Worm (Caenorhabditis elegans): ENCODE results near the gene cyk-1.

The cyk-1 gene

ce11 chrIII:7073801-7074386 lies 44.9 kb upstream of the cyk-1 start, which contains the start of gene ZK418.5 (continued):
- TF ChIP-seq C16A3.4 (tag; optimal IDR thresholded peaks at IDR 0.05) (peak; percentile 79), ces-1 (GFP tag; optimal IDR thresholded peaks at IDR 0.05) (no peak), sox-4 (tag; optimal IDR thresholded peaks at IDR 0.05) (no peak), elt-2 (tag; optimal IDR thresholded peaks at IDR 0.05) (no peak)

DNA sequence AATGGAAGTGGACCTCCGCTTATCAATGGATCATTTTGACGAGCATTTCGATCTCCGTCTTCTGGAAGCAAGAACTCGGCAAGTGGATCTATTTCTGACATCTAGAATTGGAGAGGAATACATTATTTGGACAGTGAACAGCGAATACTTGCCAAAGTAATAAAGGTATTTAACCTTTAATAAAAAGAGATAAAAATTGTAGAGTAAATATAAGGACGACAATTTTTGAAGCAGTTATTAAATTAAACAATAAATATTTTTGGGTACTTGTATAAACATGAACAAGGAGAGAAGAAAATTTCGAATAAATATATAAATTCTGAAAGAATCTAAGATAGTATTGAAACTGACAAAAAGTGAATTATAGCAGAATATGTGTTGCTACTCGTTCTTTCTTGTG lies 43.4 kb upstream of the cyk-1 start, which contains the start of gene lin-37:
Gene lin-37 (minus strand): TSS at position 101 of the 400 bp plus-strand sequence.
- no peak for TF ChIP-seq nhr-77 (tag; optimal IDR thresholded peaks at IDR 0.05)
- TF ChIP-seq unc-86 (tag; optimal IDR thresholded peaks at IDR 0.05), result no peak
- no peak for TF ChIP-seq isw-1 (GFP tag; IDR thresholded peaks at IDR 0.05)

ce11 chrIII:7069981-7070380 lies 41.0 kb upstream of the cyk-1 start, which contains the start of gene tmem-17:
Gene tmem-17 (plus strand): TSS chrIII:7070281.
- TF ChIP-seq nhr-20 (tag; optimal IDR thresholded peaks at IDR 0.05), result no peak
- TF ChIP-seq sox-4 (tag; optimal IDR thresholded peaks at IDR 0.05), result no peak
- no peak for TF ChIP-seq ceh-82 (tag; optimal IDR thresholded peaks at IDR 0.05)
- no peak for TF ChIP-seq pqm-1 (tag; optimal IDR thresholded peaks at IDR 0.05)
- TF ChIP-seq nhr-237 (tag; optimal IDR thresholded peaks at IDR 0.05), result no peak
- no peak for TF ChIP-seq sptf-1 (tag; optimal IDR thresholded peaks at IDR 0.05)
- TF ChIP-seq snpc-4 (tag; optimal IDR thresholded peaks at IDR 0.05), result no peak

DNA sequence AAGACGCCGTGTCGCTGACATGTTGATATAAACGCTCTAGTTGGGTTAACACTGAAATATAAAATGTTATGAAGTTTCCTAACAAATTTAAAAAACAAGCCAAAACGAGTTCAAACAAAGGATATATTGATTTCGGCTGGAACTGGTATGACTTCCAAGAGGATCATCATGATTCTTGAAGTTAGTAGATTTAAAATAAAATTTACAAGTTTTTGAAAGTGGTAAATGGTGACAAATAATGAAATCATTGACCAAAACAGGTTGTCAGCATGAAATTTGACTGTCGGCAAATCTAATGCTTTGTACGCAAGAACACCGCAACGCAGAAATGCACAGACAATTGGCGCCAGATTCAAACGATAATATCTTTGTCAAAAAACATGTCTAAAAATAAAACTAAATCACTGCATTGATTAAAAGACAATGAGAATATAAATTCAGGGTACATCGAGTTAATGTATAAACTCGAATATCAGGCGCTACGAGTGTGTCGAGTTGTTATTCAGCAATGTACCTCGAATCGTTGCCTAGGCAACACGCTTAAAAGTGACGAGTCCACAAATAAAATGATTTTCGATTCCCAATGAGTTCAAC lies 39.6 kb upstream of the cyk-1 start, which contains the start of the genes ubc-18 and R01H2.8:
Gene ubc-18 (minus strand): TSS at position 51 of the 594 bp plus-strand sequence.
Gene R01H2.8 (plus strand): TSS at position 544 of the 594 bp plus-strand sequence.
- TF ChIP-seq unc-98 (GFP tag; IDR thresholded peaks at IDR 0.05), result no peak
- no peak for TF ChIP-seq nhr-84 (tag; optimal IDR thresholded peaks at IDR 0.05)
- TF ChIP-seq F16B12.6 (tag; optimal IDR thresholded peaks at IDR 0.05), result peak; percentile 88
- TF ChIP-seq nhr-47 (tag; optimal IDR thresholded peaks at IDR 0.05), result peak; percentile 57
- TF ChIP-seq unc-130 (tag; optimal IDR thresholded peaks at IDR 0.05), result peak; percentile 45
- peak; percentile 57 for TF ChIP-seq nhr-85 (tag)
- TF ChIP-seq elt-3 (tag; optimal IDR thresholded peaks at IDR 0.05), result peak in 1 of 6 experiments; percentile 33
- peak; percentile 2 for TF ChIP-seq aly-2 (tag; optimal IDR thresholded peaks at IDR 0.05)
- peak; percentile 68 for TF ChIP-seq snu-23 (GFP tag; optimal IDR thresholded peaks at IDR 0.05)
- TF ChIP-seq lir-3 (tag; optimal IDR thresholded peaks at IDR 0.05; ENCODE audit: poor library complexity), result peak; percentile 11
- TF ChIP-seq nhr-19 (GFP tag; conservative IDR thresholded peaks at IDR 0.05), result peak; percentile 27; the same call in 1 of the 2 replicates
- peak; percentile 46 for TF ChIP-seq C16A3.4 (tag; optimal IDR thresholded peaks at IDR 0.05)
- peak; percentile 34 for TF ChIP-seq fkh-8 (tag; optimal IDR thresholded peaks at IDR 0.05)
- TF ChIP-seq swsn-7 (tag; optimal IDR thresholded peaks at IDR 0.05), result peak; percentile 32
- peak; percentile 42 for TF ChIP-seq xbp-1 (tag; optimal IDR thresholded peaks at IDR 0.05)
- peak in 1 of 2 experiments; percentile 38 for TF ChIP-seq mdl-1 (tag; optimal IDR thresholded peaks at IDR 0.05)
- no peak for TF ChIP-seq zip-4 (GFP tag; optimal IDR thresholded peaks at IDR 0.05)
- TF ChIP-seq blmp-1 (tag; optimal IDR thresholded peaks at IDR 0.05), result peak; percentile 23
- TF ChIP-seq skn-1 (tag; optimal IDR thresholded peaks at IDR 0.05), result peak; percentile 75
- peak in 1 of 3 experiments; percentile 51 for TF ChIP-seq ceh-82 (tag; optimal IDR thresholded peaks at IDR 0.05)
- TF ChIP-seq unc-30 (tag; optimal IDR thresholded peaks at IDR 0.05), result no peak
- peak; percentile 90 to 94 for TF ChIP-seq efl-1 (optimal IDR thresholded peaks at IDR 0.05)
- peak; percentile 93 to 99 for TF ChIP-seq efl-1 (GFP tag; optimal IDR thresholded peaks at IDR 0.05 in 1 of 2)
- no peak for TF ChIP-seq lin-39 (tag; optimal IDR thresholded peaks at IDR 0.05)
- peak; percentile 47 for TF ChIP-seq rnt-1 (tag; optimal IDR thresholded peaks at IDR 0.05)
- peak; percentile 89 to 95 (median 94) for TF ChIP-seq dpl-1 (GFP tag; optimal IDR thresholded peaks at IDR 0.05)
- TF ChIP-seq ces-1 (GFP tag; optimal IDR thresholded peaks at IDR 0.05), result no peak
- peak; percentile 51 to 79 for TF ChIP-seq lsy-2 (tag; optimal IDR thresholded peaks at IDR 0.05)
- peak; percentile 41 for TF ChIP-seq nhr-20 (tag; optimal IDR thresholded peaks at IDR 0.05)
- no peak for TF ChIP-seq efl-3 (GFP tag; optimal IDR thresholded peaks at IDR 0.05)
- TF ChIP-seq zag-1 (tag; optimal IDR thresholded peaks at IDR 0.05), result no peak
- no peak for TF ChIP-seq isw-1 (GFP tag; IDR thresholded peaks at IDR 0.05)
- peak; percentile 62 for TF ChIP-seq mep-1 (tag; optimal IDR thresholded peaks at IDR 0.05)
- TF ChIP-seq nhr-71 (tag; optimal IDR thresholded peaks at IDR 0.05), result peak; percentile 61
- peak; percentile 93 to 97 for TF ChIP-seq lin-35 (GFP tag; optimal IDR thresholded peaks at IDR 0.05)
